Worm (Caenorhabditis elegans): Measurements from ENCODE around the gene acdh-2.
"Not testable (repeated sequence)": the region's sequence is repeated elsewhere in the genome, so short reads cannot be mapped to it uniquely, and the experiment has no call there.

acdh-2 gene

DNA sequence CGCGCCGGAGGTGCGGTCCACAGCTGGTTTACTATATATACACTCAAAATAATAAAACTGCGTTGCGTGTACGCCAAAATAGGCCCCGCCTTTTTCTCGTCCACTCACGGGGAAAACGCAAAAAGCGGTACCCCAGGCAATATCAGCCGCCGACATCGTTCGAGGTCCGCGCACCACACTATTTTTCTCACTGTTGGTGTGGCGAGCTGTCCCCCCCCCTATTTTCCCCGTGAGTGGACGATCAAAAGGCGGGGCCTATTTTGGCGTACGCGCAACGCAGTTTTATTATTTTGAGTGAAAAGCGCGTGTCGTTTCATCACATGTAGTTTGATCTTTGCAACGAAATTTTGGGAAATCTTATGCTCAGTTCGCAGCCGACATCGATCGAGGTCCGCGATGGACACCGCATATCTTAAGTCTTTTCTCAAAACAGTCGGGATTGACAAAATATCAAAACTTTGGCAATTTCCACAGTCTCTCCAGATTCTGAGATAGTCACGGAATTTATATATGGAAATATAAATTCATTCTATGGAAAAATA, 17.9 kb upstream of the acdh-2 start:
- no peak for TF ChIP-seq unc-62 (GFP tag; optimal IDR thresholded peaks at IDR 0.05)

DNA sequence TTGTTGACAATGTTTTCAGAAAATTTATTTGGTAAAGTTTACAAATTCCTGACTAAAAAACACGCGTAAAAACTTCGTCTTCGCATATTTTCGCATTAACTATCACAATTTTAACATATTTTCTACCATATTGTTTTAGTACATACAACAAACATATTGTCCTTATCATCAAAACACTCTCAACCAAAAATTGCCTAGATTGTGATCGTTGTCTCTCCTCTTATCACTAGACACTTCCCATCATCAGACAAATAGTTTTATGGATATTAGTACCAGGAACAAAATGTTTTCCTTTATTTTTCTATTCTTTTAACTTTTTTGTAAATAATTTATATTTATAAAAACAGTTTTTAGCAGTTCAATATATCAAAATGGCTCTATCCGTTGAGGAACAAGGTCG, 14.1 kb upstream of the acdh-2 start, which contains the start of gene C17C3.3:
C17C3.3 (plus strand) TSS at position 346 of the 400 bp plus-strand sequence.
- TF ChIP-seq unc-62 (GFP tag; optimal IDR thresholded peaks at IDR 0.05) = no peak

DNA sequence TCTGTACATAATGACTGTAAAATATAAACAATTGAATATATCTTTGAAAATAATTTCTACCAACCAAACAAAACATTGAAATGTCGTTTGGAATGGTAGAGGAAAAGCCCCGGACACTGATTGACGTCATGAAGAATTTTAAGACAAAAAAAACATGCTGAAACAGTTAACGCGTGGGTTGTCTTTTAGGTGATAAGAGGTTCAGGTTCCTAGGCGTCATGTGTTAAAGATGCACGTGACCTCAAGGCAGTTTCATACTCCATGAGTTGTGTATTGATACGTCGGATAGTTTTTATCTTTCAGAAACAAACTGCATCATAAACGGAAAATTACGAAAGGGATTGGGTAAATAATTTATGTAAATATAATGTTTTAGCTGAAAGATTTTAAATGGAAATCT, 9.8 kb upstream of the acdh-2 start:
- no peak for TF ChIP-seq unc-62 (GFP tag; optimal IDR thresholded peaks at IDR 0.05)

DNA sequence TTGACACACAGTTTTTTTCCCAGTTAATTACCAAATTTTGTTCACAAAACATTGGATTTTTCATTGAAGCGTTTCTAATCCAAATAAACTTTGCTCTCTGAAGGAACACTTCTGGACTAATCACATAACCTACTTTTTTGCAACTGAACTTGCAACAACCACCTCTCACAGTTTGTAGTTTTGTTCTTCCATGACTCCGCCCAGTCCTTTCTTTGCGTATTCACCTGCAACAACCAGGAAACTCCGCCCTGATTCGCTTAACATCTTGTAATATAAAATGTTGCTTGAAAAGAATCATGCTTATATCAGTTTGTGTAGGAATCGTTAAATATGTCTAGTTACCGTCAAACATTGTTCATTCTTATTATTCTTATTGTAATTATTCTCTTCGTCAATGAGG, 9.1 kb upstream of the acdh-2 start, which contains the start of gene ins-11:
ins-11 (plus strand) TSS at position 301 of the 400 bp plus-strand sequence.
- TF ChIP-seq unc-62 (GFP tag; optimal IDR thresholded peaks at IDR 0.05) = no peak

DNA sequence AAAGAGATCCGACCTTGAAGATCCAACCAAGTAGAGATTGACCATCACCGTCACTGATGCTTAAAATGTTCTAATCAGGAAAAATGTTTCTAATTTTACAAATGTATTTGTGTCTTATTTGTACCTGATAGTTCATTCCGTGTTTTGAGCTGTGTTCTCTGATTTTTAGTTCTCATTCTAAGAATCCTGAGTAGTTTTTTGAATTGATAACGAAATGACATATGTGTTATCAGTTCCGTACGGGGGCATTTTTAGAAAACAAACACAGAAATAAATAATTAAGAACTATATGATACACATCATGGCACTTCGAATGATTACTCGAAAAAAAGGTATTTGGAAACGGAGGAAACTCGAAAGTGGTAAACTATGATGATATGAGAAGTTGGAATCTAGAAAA, 8.2 kb upstream of the acdh-2 start:
- no peak for TF ChIP-seq unc-62 (GFP tag; optimal IDR thresholded peaks at IDR 0.05)

DNA sequence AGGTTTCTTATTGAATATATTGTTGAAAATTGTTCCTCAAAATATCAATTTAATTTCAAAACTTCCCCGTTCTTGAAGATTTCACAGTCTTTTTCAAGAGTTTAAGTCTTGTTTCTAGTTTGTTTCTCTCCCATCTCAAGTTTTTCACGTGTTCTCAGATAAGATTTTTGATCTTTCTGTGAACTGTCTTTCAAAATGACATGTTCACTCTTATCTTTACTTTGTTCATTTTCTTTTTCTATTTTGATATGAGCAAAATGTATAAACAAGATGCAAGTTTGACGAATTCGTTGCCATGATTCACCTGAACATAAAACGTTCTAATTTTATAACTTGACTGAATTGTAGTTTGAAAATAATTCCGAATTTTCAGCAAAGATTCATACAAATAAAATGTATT, 7.5 kb upstream of the acdh-2 start:
- TF ChIP-seq unc-62 (GFP tag; optimal IDR thresholded peaks at IDR 0.05) = no peak

DNA sequence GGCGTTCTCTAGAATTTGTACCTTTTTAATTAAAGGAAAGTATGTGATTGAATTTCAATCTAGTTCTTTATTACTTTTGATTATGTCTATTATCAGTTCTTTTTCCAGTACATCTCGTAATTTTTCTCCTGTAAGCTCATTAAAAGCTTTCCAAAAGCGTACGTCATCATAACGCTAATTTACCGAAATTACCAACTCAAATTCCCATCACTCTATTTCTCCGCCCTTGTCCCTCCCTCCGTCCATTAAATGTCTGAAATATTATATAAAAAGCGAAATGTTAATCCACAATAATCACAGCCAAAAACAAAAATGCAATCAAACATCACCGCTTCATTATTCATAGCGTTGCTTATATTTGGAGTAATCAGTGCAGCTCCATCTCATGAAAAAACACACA, 7.0 kb upstream of the acdh-2 start, which contains the start of gene ins-12:
ins-12 (plus strand) TSS at position 301 of the 400 bp plus-strand sequence.
- no peak for TF ChIP-seq unc-62 (GFP tag; optimal IDR thresholded peaks at IDR 0.05)

DNA sequence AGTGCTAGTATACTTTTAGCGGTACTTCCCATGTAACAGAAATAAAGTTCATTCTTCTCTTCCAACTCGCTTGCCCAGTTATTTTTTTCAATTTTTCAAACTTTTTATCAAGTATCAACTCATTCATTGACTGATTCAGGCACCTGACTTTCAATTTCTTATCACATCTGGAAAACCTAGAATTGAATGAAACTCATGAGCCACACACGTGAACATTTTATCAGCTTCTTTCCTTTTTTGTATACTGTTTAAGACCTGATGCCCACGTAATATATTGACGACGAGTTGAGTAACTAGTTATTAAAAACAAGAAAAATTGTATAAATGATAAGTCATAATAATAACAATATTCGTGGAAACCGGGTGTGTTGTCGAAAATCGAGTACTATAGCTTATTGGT, 6.2 kb upstream of the acdh-2 start:
- no peak for TF ChIP-seq unc-62 (GFP tag; optimal IDR thresholded peaks at IDR 0.05)

DNA sequence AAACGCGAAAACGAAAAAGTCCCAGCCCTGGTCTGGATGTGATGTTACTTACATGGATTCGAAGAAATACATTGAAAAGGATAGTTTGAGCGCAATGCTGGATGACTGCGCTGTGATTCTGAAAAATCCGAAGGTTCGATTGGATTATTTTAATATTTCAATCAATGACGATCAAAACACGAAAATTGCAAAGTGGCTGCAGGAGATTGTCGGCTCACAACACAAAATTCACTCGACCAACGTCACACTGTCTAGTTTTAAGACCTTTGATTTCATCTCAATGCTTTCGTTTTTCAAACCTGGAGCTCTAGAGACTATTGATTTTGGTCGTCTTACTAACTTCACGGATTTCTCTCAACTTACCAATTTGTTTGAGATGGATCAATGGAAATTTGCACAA, 4.2 kb upstream of the acdh-2 start, which contains the start of gene C17C3.5:
C17C3.5 (plus strand) TSS at position 301 of the 400 bp plus-strand sequence.
- no peak for TF ChIP-seq unc-62 (GFP tag; optimal IDR thresholded peaks at IDR 0.05)

DNA sequence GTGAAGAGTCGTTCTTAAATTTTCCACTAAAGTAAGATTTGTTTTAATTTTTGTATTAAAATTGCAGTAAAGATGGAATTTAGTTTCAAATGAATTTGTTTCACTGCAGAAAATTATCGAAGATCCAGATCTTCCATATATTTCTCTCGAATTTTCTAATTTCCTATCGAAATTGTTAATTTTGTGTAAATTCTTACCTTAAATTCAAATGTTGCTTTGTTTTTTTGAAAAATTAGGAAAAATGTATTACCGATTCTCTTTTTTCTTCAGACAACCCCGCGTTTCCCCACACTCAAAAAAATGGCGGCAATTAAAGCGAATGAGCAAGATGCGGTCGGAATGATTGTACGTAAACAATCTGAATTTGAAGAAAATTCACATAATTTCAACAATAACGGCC, 2.5 kb upstream of the acdh-2 start, which contains the start of gene C17C3.6:
C17C3.6 (plus strand) TSS at position 301 of the 400 bp plus-strand sequence.
- TF ChIP-seq unc-62 (GFP tag; optimal IDR thresholded peaks at IDR 0.05) = no peak

DNA sequence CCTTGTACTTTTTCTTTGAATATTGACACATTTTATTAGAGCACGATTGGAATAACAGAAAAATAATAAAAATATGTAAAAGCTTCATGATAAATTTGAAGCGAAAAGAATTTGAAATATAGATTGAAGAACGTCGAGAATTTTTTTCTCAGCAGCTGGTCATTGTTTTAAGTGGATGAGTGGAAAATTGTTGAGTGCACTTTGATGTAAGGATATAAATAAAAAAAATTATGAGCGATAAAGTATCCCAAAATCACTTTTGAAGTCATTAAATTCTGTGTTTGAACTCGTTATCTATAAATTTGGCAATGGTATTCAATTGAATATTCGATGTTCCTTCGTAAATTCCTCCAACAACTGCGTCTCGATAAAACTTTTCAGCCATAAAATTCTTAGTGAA, 2.5 kb downstream of the acdh-2 start, which contains the start of gene ins-13:
ins-13 (minus strand) TSS at position 101 of the 400 bp plus-strand sequence.
- no peak for TF ChIP-seq unc-62 (GFP tag; optimal IDR thresholded peaks at IDR 0.05)

DNA sequence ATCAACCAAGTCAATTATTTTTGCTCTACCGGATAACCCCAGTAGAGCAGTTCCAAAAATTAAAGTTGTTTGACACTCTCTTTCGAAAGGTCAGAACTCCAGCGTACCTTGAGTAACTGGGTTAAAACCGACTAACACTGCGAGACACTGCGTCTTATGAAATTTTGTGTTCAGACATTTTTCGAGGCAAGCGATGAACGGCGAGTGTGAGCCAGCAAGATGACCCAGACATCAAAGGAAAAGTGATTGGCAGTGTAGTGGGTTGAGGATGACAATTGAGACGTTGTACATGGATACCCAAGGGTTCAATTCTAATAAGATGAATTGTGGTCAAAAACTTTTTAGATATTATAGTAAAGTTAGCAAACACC, 3.2 kb downstream of the acdh-2 start:
- no peak for TF ChIP-seq unc-62 (GFP tag; optimal IDR thresholded peaks at IDR 0.05)

DNA sequence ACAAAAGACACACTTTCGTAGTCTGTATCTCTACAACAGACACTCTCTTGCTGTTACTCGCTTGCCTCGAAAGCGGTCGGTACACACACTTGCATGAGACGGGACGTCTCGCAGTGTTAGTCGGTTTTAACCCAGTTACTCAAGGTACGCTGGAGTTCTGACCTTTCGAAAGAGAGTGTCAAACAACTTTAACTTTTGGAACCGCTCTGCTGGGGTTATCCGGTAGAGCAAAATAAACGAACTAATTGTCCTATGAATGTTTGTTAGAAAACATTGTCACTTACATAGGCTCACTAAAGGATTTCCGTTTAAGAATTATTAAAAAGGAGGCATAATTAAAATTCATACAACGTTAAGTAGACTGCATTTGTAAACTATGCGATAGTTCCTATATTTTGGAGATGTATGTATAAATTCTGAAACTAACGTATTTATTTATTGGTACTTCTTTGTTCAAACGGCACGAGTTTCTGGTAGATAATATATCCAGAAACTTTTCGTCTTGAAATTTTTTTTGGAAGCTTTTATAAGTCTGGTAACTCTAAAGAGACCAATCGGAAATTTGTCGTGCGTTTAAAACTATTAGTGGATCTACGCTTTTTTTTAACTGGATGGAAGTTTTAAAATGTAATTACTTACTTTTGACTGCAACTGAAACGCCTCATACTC, 3.7 kb downstream of the acdh-2 start:
- TF ChIP-seq unc-62 (GFP tag; optimal IDR thresholded peaks at IDR 0.05) = peak; percentile 12

DNA sequence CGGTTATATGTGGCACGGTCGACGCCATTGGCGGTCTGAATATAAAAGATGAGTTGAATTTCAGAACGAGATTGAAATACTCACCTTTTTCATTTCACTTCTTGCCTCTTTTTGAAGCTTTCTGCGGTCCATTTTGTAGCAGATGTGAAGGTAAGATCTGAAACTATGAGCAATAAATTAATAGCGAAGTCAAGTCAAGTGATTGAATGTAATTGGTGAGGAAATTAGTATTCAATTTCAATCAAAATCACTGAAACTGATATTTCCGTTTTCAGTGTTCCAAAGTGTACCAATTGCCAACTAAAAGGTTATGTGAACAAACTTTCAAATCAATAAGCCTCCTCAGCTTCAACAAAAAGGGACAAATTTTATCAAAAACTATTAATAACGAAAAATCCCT, 5.6 kb downstream of the acdh-2 start, which contains the start of gene C17C3.24:
C17C3.24 (minus strand) TSS at position 101 of the 400 bp plus-strand sequence.
- no peak for TF ChIP-seq unc-62 (GFP tag; optimal IDR thresholded peaks at IDR 0.05)

DNA sequence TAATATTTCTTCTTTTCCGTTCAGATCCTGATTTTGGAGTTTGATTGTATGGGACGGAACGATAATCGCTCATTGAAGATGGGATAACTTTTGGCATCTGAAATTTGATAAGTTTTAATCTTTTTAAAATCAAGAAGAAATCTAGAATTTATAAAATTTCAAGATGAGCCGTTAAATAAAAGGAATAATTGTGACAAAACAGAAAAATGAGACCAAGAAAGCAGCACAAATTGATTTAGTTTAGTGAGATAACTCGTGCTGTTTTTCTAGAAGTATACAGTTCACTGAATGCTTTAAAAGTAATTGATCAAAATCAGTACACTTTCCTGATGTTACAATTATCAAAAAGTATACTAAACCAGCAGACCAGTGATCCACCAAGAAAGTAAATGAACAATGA, 7.2 kb downstream of the acdh-2 start, which contains the start of gene hlh-27:
hlh-27 (minus strand) TSS at position 101 of the 400 bp plus-strand sequence.
- not testable (repeated sequence) for TF ChIP-seq unc-62 (GFP tag; optimal IDR thresholded peaks at IDR 0.05)

DNA sequence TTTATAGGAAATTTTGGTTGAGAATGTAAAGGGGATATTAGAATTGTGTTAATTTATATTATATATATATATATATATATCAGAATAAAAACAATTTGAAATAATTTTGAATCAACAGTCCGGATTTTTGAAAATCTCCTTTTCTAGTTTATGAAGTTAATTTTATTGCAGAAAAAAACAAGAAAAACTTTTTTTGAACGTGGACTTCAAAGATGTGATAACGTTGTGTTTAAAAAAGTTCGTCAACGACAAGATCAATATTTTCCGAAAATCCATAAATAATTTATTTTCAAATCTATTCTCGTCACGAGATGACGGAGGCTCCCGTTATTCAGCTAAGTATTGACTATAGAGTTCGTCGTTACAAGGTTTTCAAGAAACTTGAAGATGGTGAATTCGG, 9.8 kb downstream of the acdh-2 start, which contains the start of gene C17C3.11:
C17C3.11 (plus strand) TSS at position 301 of the 400 bp plus-strand sequence.
- no peak for TF ChIP-seq unc-62 (GFP tag; optimal IDR thresholded peaks at IDR 0.05)

DNA sequence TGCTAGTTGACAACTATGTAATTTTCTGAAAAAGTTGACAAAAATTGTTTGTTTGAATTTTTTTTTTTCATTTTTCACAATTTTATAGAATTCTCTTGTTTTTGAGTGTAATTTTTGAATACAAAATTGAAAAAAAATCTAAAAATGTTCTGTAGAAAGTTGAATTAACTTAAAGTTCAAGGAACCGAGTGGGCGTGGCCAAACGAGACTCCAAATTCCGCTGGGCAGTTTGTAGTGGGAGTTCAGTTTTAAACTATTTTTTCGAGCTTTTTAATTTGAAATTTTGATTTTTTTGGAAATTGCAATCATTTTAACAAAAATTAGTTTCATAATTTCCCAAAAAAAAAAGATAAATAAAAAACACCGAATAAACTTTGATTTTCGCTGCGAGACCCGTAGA, 10.2 kb downstream of the acdh-2 start:
- TF ChIP-seq unc-62 (GFP tag; optimal IDR thresholded peaks at IDR 0.05) = no peak
